Fruit fly (Drosophila melanogaster): ENCODE results near the gene Itgbn.

Itgbn gene

DNA sequence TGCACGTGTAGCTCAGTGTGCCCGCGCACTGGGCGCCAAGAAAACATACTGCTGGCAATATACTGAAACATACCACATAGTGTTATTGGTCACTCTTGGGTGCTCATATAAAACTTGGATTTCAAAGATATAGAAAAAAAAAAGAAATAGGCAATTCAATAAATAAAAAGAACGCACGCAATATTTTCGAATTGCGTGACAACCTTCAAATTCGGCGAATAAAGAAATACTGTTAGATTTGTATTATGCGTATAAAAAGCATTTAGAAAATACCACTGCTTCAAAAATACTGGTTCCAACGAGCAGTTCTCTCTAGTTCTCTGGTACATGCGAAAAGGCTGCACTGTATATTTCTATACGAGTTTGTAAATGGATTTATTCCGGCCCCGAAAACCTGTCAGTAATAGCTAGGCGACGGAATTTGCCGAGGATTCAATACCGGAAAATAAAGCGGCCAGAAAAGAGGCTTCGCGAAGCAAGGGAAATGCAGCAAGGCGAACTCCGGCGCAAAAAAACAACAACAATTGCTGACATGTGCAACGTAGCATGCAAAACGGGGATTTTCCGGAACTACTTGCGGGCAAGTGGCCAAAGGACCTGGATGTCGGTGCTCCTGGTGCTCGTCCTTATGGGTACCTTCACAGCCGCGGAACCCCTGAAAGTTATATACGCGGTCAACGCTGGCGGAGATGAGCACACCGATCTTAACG is 49.7 kb downstream of the Itgbn start, which contains the start of gene CG9257 (continued):
- TF ChIP-seq unc-4 (GFP tag; IDR thresholded peaks at IDR 0.05; ENCODE audit: partially characterized antibody): 0 out of 2 replicates have a peak, but pooled peaks have one; percentile 19

dm6 chr2L:21104326-21104725 is 51.5 kb downstream of the Itgbn start, which contains the start of the genes CG46307 and Nhe2:
Gene CG46307 (plus strand): TSS chr2L:21104568.
Gene Nhe2 (plus strand): TSS chr2L:21104568.
- peak; percentile 25; the same call in 1 of the 2 replicates for TF ChIP-seq Scr (GFP tag; IDR thresholded peaks at IDR 0.05; ENCODE audit: partially characterized antibody)
- no peak for TF ChIP-seq CG2116 (GFP tag; optimal IDR thresholded peaks at IDR 0.05)
- no peak for TF ChIP-seq CG1233 (GFP tag; optimal IDR thresholded peaks at IDR 0.05)
- no peak for TF ChIP-seq CG15601 (tag; optimal IDR thresholded peaks at IDR 0.05)
- peak; percentile 21 for TF ChIP-seq BEAF-32 (GFP tag; optimal IDR thresholded peaks at IDR 0.05)
- no peak for TF ChIP-seq dati (GFP tag; IDR thresholded peaks at IDR 0.05)
- peak; percentile 1 for TF ChIP-seq Meics (GFP tag; optimal IDR thresholded peaks at IDR 0.05)
- TF ChIP-seq HLHmδ (GFP tag; optimal IDR thresholded peaks at IDR 0.05): peak; percentile 45
- TF ChIP-seq pros (GFP tag; optimal IDR thresholded peaks at IDR 0.05): peak; percentile 59
- TF ChIP-seq Dip3 (GFP tag; optimal IDR thresholded peaks at IDR 0.05): no peak
- TF ChIP-seq Sox100B (GFP tag; optimal IDR thresholded peaks at IDR 0.05): no peak
- TF ChIP-seq br (optimal IDR thresholded peaks at IDR 0.05): no peak
- TF ChIP-seq Lpt (GFP tag; optimal IDR thresholded peaks at IDR 0.05): no peak
- no peak for TF ChIP-seq CG1792 (GFP tag; optimal IDR thresholded peaks at IDR 0.05)
- no peak for TF ChIP-seq pho (GFP tag; optimal IDR thresholded peaks at IDR 0.05)
- no peak for TF ChIP-seq H2.0 (GFP tag; IDR thresholded peaks at IDR 0.05)
- TF ChIP-seq CG17361 (GFP tag; IDR thresholded peaks at IDR 0.05): peak; percentile 20; the same call in 1 of the 3 replicates
- no peak for TF ChIP-seq CG9215 (GFP tag; IDR thresholded peaks at IDR 0.05)
- TF ChIP-seq CG8290 (GFP tag; optimal IDR thresholded peaks at IDR 0.05): no peak
- peak in 1 of 2 experiments; percentile 31 for TF ChIP-seq CG8290 (tag; optimal IDR thresholded peaks at IDR 0.05)
- TF ChIP-seq CG11093 (GFP tag; IDR thresholded peaks at IDR 0.05): no peak
- TF ChIP-seq Xbp1 (GFP tag; optimal IDR thresholded peaks at IDR 0.05): peak; percentile 4
- TF ChIP-seq trem (tag; optimal IDR thresholded peaks at IDR 0.05): peak; percentile 52
- no peak for TF ChIP-seq gce (GFP tag; IDR thresholded peaks at IDR 0.05)
- TF ChIP-seq CG16813 (GFP tag; IDR thresholded peaks at IDR 0.05; ENCODE audit: partially characterized antibody): peak; percentile 47; the same call in 2 of the 3 replicates
- TF ChIP-seq CG9817 (tag; optimal IDR thresholded peaks at IDR 0.05): no peak
- no peak for TF ChIP-seq fd96Cb (tag; optimal IDR thresholded peaks at IDR 0.05)
- TF ChIP-seq hkb (optimal IDR thresholded peaks at IDR 0.05): no peak
- no peak for TF ChIP-seq hkb (GFP tag; IDR thresholded peaks at IDR 0.05)
- TF ChIP-seq luna (GFP tag; optimal IDR thresholded peaks at IDR 0.05): no peak
- peak; percentile 15 for TF ChIP-seq CG2712 (tag; optimal IDR thresholded peaks at IDR 0.05)
- peak; percentile 35 for TF ChIP-seq CG1603 (tag; optimal IDR thresholded peaks at IDR 0.05)
- peak; percentile 23 for TF ChIP-seq Jarid2 (GFP tag; optimal IDR thresholded peaks at IDR 0.05)
- peak; percentile 38; the same call in 1 of the 2 replicates for TF ChIP-seq amos (GFP tag; IDR thresholded peaks at IDR 0.05; ENCODE audit: partially characterized antibody)
- no peak for TF ChIP-seq Myb (GFP tag; optimal IDR thresholded peaks at IDR 0.05)
- TF ChIP-seq CG8089 (GFP tag; optimal IDR thresholded peaks at IDR 0.05): no peak
- TF ChIP-seq her (GFP tag; optimal IDR thresholded peaks at IDR 0.05): no peak
- TF ChIP-seq CG10209 (GFP tag; optimal IDR thresholded peaks at IDR 0.05): no peak
- no peak for TF ChIP-seq Poxn (GFP tag; IDR thresholded peaks at IDR 0.05)
- TF ChIP-seq dimm (GFP tag; IDR thresholded peaks at IDR 0.05): no peak
- no peak for TF ChIP-seq CG12391 (tag; optimal IDR thresholded peaks at IDR 0.05)
- TF ChIP-seq Hsf (GFP tag; optimal IDR thresholded peaks at IDR 0.05): no peak
- TF ChIP-seq wek (GFP tag; optimal IDR thresholded peaks at IDR 0.05): no peak
- no peak for TF ChIP-seq abd-A (tag; optimal IDR thresholded peaks at IDR 0.05)
- no peak for TF ChIP-seq Bteb2 (GFP tag; optimal IDR thresholded peaks at IDR 0.05)
- peak; percentile 68 for TF ChIP-seq CG2199 (GFP tag; IDR thresholded peaks at IDR 0.05)
- no peak for TF ChIP-seq org-1 (GFP tag; optimal IDR thresholded peaks at IDR 0.05)
- TF ChIP-seq Med (GFP tag): peak; percentile 76

Data from whole organism, embryonic.